Worm (Caenorhabditis elegans) whole organism, L4/young adult: ENCODE data around the gene pigs-1.

Experiments used
- W03F9.2 ChIP-seq: fragments of 150-350 bp; optimal IDR thresholded peaks from 2 replicates; lab custom pipeline; 2014; ENCODE audit warnings: missing biosample characterization, missing genetic modification characterization
- him-1 ChIP-seq: sonication (generic microtip); optimal IDR thresholded peaks from 2 replicates; lab custom pipeline; 2016; ENCODE audit warnings: missing genotype, missing genetic modification reagents, missing genetic modification characterization, missing compliant biosample characterization

ce11 chrIV:10180133-10180749 is 31.4 kb upstream of the pigs-1 start, which contains the start of gene gta-1:
- TF ChIP-seq W03F9.2 (tag; lab: Kevin White, UChicago) (no peak), him-1 (no peak)
